Worm (Caenorhabditis elegans) whole organism, young adult: ENCODE measurements around the gene C46F11.4.

Source experiments
- B0261.1 ChIP-seq: sonication (generic microtip); optimal IDR thresholded peaks from 2 replicates; lab custom pipeline; 2016; ENCODE audit warnings: mild to moderate bottlenecking, missing genetic modification characterization, moderate library complexity, missing compliant biosample characterization
- B0336.3 ChIP-seq: fragments of 200-800 bp; sonication (Bioruptor generic); IDR thresholded peaks from 2 replicates; pipeline ENCODE4 v1.3.6; 2022; ENCODE audit warnings: missing genetic modification characterization, missing compliant biosample characterization
- C17E4.6 ChIP-seq: fragments of 200-800 bp; sonication (Bioruptor generic); IDR thresholded peaks from 2 replicates; pipeline ENCODE4 v1.3.6; 2022; ENCODE audit warnings: missing genetic modification reagents, missing genetic modification characterization, missing compliant biosample characterization
- F39B2.1 ChIP-seq: fragments of 200-800 bp; sonication (Bioruptor generic); IDR thresholded peaks from 2 replicates; pipeline ENCODE4 v1.3.6; 2022; ENCODE audit warnings: missing genetic modification reagents, missing genetic modification characterization, missing compliant biosample characterization
- F49E8.2 ChIP-seq: sonication (generic microtip); optimal IDR thresholded peaks from 3 replicates; lab custom pipeline; 2017; ENCODE audit warnings: missing genetic modification characterization, mild to moderate bottlenecking, missing compliant biosample characterization, antibody characterized with exemption, moderate library complexity; ENCODE audit not compliant: insufficient read depth
- K11D2.4 ChIP-seq: fragments of 200-800 bp; sonication (Bioruptor generic); IDR thresholded peaks from 2 replicates; pipeline ENCODE4 v1.3.6; 2022; ENCODE audit warnings: missing genetic modification reagents, missing genetic modification characterization, missing compliant biosample characterization
- Y67H2A.10 ChIP-seq: fragments of 200-800 bp; sonication (Bioruptor generic); conservative IDR thresholded peaks from 2 replicates; pipeline ENCODE4 v1.3.6; 2022; ENCODE audit warnings: missing genetic modification reagents, missing genetic modification characterization, missing compliant biosample characterization
- Y95B8A.8 ChIP-seq: fragments of 200-800 bp; sonication (Bioruptor generic); IDR thresholded peaks from 2 replicates; pipeline ENCODE4 v1.3.6; 2022; ENCODE audit warnings: missing genetic modification reagents, missing genetic modification characterization, missing compliant biosample characterization
- ama-1 ChIP-seq, 3 experiments: fragments of 150-350 bp in 1 of 3; sonication (generic microtip) in 2 of 3; optimal IDR thresholded peaks; 2 replicates each; lab custom pipeline; 2014 to 2018; ENCODE audit warnings: missing biosample characterization in 2 of 3, missing genetic modification characterization in 2 of 3, missing genetic modification reagents in 2 of 3
- aptf-2 ChIP-seq: fragments of 200-800 bp; sonication (Bioruptor generic); conservative IDR thresholded peaks from 2 replicates; pipeline ENCODE4 v1.3.6; 2022; ENCODE audit warnings: missing genetic modification reagents, missing genetic modification characterization, missing compliant biosample characterization
- athp-1 ChIP-seq: sonication (generic microtip); optimal IDR thresholded peaks from 2 replicates; lab custom pipeline; 2017; ENCODE audit warnings: mild to moderate bottlenecking, missing genetic modification characterization, missing compliant biosample characterization
- cebp-1 ChIP-seq, 2 experiments: fragments of 200-800 bp in 1 of 2; sonication (Bioruptor generic) in 1 of 2; sonication (generic microtip) in 1 of 2; IDR thresholded peaks in 1 of 2; optimal IDR thresholded peaks in 1 of 2; 2 replicates each; pipeline versions ENCODE4 v1.3.6 to Lab custom; 2017 to 2022; ENCODE audit warnings: missing compliant biosample characterization in 2 of 2, missing genetic modification characterization in 2 of 2, mild to moderate bottlenecking in 1 of 2, missing genetic modification reagents in 1 of 2, moderate library complexity in 1 of 2
- ceh-27 ChIP-seq: fragments of 200-800 bp; sonication (Bioruptor generic); optimal IDR thresholded peaks from 2 replicates; lab custom pipeline; 2018; ENCODE audit warnings: mild to moderate bottlenecking, missing genetic modification characterization, moderate library complexity, missing compliant biosample characterization
- ceh-40 ChIP-seq: fragments of 200-800 bp; sonication (Bioruptor generic); IDR thresholded peaks from 2 replicates; pipeline ENCODE4 v1.3.6; 2022; ENCODE audit warnings: missing genetic modification characterization, missing compliant biosample characterization
- die-1 ChIP-seq: sonication (generic microtip); optimal IDR thresholded peaks from 2 replicates; lab custom pipeline; 2016; ENCODE audit warnings: missing genotype, mild to moderate bottlenecking, missing genetic modification characterization, missing compliant biosample characterization
- dox-1 ChIP-seq: fragments of 200-800 bp; sonication (Bioruptor generic); IDR thresholded peaks from 2 replicates; pipeline ENCODE4 v1.3.6; 2022; ENCODE audit warnings: missing genetic modification reagents, missing genetic modification characterization, missing compliant biosample characterization
- egl-44 ChIP-seq: fragments of 200-800 bp; sonication (Bioruptor generic); IDR thresholded peaks from 2 replicates; pipeline ENCODE4 v1.3.6; 2022; ENCODE audit warnings: missing genetic modification reagents, missing genetic modification characterization, missing compliant biosample characterization
- fkh-3 ChIP-seq: sonication (generic microtip); optimal IDR thresholded peaks from 2 replicates; lab custom pipeline; 2016; ENCODE audit warnings: mild to moderate bottlenecking, missing genetic modification characterization, missing compliant biosample characterization
- hlh-12 ChIP-seq: sonication (generic microtip); optimal IDR thresholded peaks from 2 replicates; lab custom pipeline; 2016; ENCODE audit warnings: missing genetic modification characterization, missing compliant biosample characterization
- hmg-20 ChIP-seq: fragments of 200-800 bp; sonication (Bioruptor generic); IDR thresholded peaks from 2 replicates; pipeline ENCODE4 v1.3.6; 2022; ENCODE audit warnings: missing genetic modification reagents, missing genetic modification characterization, missing compliant biosample characterization
- hsf-1 ChIP-seq: fragments of 200-800 bp; sonication (Bioruptor generic); IDR thresholded peaks from 2 replicates; pipeline ENCODE4 v1.3.6; 2022; ENCODE audit warnings: missing genetic modification reagents, missing genetic modification characterization, missing compliant biosample characterization
- let-607 ChIP-seq, 2 experiments: fragments of 200-800 bp in 1 of 2; sonication (Bioruptor generic) in 1 of 2; sonication (generic microtip) in 1 of 2; optimal IDR thresholded peaks; 2 replicates each; lab custom pipeline; 2016 to 2018; ENCODE audit warnings: mild to moderate bottlenecking in 2 of 2, missing compliant biosample characterization in 2 of 2, missing genetic modification characterization in 2 of 2, moderate library complexity in 2 of 2, missing genotype in 1 of 2
- lin-26 ChIP-seq: fragments of 200-800 bp; sonication (Bioruptor generic); IDR thresholded peaks from 2 replicates; pipeline ENCODE4 v1.3.6; 2022; ENCODE audit warnings: missing genetic modification reagents, missing genetic modification characterization, missing compliant biosample characterization
- lin-40 ChIP-seq: sonication (generic microtip); optimal IDR thresholded peaks from 2 replicates; lab custom pipeline; 2016; ENCODE audit warnings: missing genetic modification characterization, mild to moderate bottlenecking, missing compliant biosample characterization, missing genotype, missing genetic modification reagents
- lsy-27 ChIP-seq: sonication (generic microtip); optimal IDR thresholded peaks from 2 replicates; lab custom pipeline; 2017; ENCODE audit warnings: missing genetic modification characterization, mild to moderate bottlenecking, missing compliant biosample characterization, antibody characterized with exemption, missing genotype, borderline replicate concordance; ENCODE audit not compliant: insufficient read depth
- madf-6 ChIP-seq: fragments of 200-800 bp; sonication (Bioruptor generic); IDR thresholded peaks from 2 replicates; pipeline ENCODE4 v1.3.6; 2022; ENCODE audit warnings: missing genetic modification reagents, missing genetic modification characterization, missing compliant biosample characterization
- madf-8 ChIP-seq: fragments of 200-800 bp; sonication (Bioruptor generic); conservative IDR thresholded peaks from 2 replicates; pipeline ENCODE4 v1.3.6; 2022; ENCODE audit warnings: missing genetic modification reagents, missing genetic modification characterization, missing compliant biosample characterization
- mes-4 ChIP-seq: sonication (generic microtip); optimal IDR thresholded peaks from 2 replicates; lab custom pipeline; 2016; ENCODE audit warnings: missing genotype, missing genetic modification characterization, missing compliant biosample characterization
- nfyb-1 ChIP-seq: fragments of 200-800 bp; sonication (Bioruptor generic); IDR thresholded peaks from 2 replicates; pipeline ENCODE4 v1.3.6; 2022; ENCODE audit warnings: missing genetic modification reagents, missing genetic modification characterization, missing compliant biosample characterization
- nhr-120 ChIP-seq: fragments of 200-800 bp; sonication (Bioruptor generic); IDR thresholded peaks from 2 replicates; pipeline ENCODE4 v1.3.6; 2022; ENCODE audit warnings: missing genetic modification characterization, missing compliant biosample characterization
- nhr-179 ChIP-seq: sonication (generic microtip); optimal IDR thresholded peaks from 2 replicates; lab custom pipeline; 2016; ENCODE audit warnings: mild to moderate bottlenecking, missing genetic modification characterization, missing compliant biosample characterization
- nhr-80 ChIP-seq: sonication (generic microtip); optimal IDR thresholded peaks from 2 replicates; lab custom pipeline; 2016; ENCODE audit warnings: missing genetic modification characterization, missing compliant biosample characterization
- pbrm-1 ChIP-seq: fragments of 200-800 bp; sonication (Bioruptor generic); IDR thresholded peaks from 2 replicates; pipeline ENCODE4 v1.3.6; 2022; ENCODE audit warnings: missing genetic modification reagents, missing genetic modification characterization, missing compliant biosample characterization
- rpc-1 ChIP-seq, 2 experiments: fragments of 150-350 bp in 1 of 2; sonication (generic microtip) in 1 of 2; optimal IDR thresholded peaks; 2 replicates each; lab custom pipeline; 2014 to 2018; ENCODE audit warnings: missing biosample characterization in 1 of 2, missing genetic modification characterization in 1 of 2, missing genetic modification reagents in 1 of 2, missing genotype in 1 of 2
- sea-2 ChIP-seq: fragments of 200-800 bp; sonication (Bioruptor generic); IDR thresholded peaks from 2 replicates; pipeline ENCODE4 v1.3.6; 2022; ENCODE audit warnings: missing genetic modification characterization, missing compliant biosample characterization
- snpc-1.3 ChIP-seq: sonication (generic microtip); optimal IDR thresholded peaks from 2 replicates; lab custom pipeline; 2017; ENCODE audit warnings: missing genetic modification characterization, mild to moderate bottlenecking, missing compliant biosample characterization, antibody characterized with exemption, moderate library complexity, missing genotype, missing genetic modification reagents; ENCODE audit not compliant: insufficient read depth
- somi-1 ChIP-seq: fragments of 200-800 bp; sonication (Bioruptor generic); optimal IDR thresholded peaks from 2 replicates; lab custom pipeline; 2018; ENCODE audit warnings: mild to moderate bottlenecking, missing genetic modification characterization, missing compliant biosample characterization
- tbp1 ChIP-seq: fragments of 200-800 bp; sonication (Bioruptor generic); optimal IDR thresholded peaks from 2 replicates; lab custom pipeline; 2018; ENCODE audit warnings: mild to moderate bottlenecking, missing genetic modification characterization, missing compliant biosample characterization
- tlf-1 ChIP-seq: fragments of 200-800 bp; sonication (Bioruptor generic); optimal IDR thresholded peaks from 2 replicates; lab custom pipeline; 2018; ENCODE audit warnings: mild to moderate bottlenecking, missing genetic modification characterization, missing compliant biosample characterization
- xnd-1 ChIP-seq: sonication (generic microtip); optimal IDR thresholded peaks from 2 replicates; lab custom pipeline; 2016; ENCODE audit warnings: missing genotype, missing genetic modification reagents, missing genetic modification characterization, missing compliant biosample characterization
- zfh-2 ChIP-seq: fragments of 200-800 bp; sonication (Bioruptor generic); conservative IDR thresholded peaks from 2 replicates; pipeline ENCODE4 v1.3.6; 2022; ENCODE audit warnings: missing genetic modification reagents, missing genetic modification characterization, missing compliant biosample characterization
- zim-3 ChIP-seq: sonication (generic microtip); optimal IDR thresholded peaks from 2 replicates; lab custom pipeline; 2017; ENCODE audit warnings: mild to moderate bottlenecking, missing genetic modification characterization, moderate library complexity, missing compliant biosample characterization
- ztf-18 ChIP-seq: sonication (generic microtip); optimal IDR thresholded peaks from 2 replicates; lab custom pipeline; 2016; ENCODE audit warnings: missing genotype, mild to moderate bottlenecking, missing genetic modification characterization, missing compliant biosample characterization
- ztf-26 ChIP-seq: sonication (generic microtip); optimal IDR thresholded peaks from 2 replicates; lab custom pipeline; 2017; ENCODE audit warnings: missing genetic modification characterization, missing compliant biosample characterization
- ztf-6 ChIP-seq: fragments of 200-800 bp; sonication (Bioruptor generic); IDR thresholded peaks from 2 replicates; pipeline ENCODE4 v1.3.6; 2022; ENCODE audit warnings: missing genetic modification reagents, missing genetic modification characterization, missing compliant biosample characterization

The C46F11.4 gene

DNA sequence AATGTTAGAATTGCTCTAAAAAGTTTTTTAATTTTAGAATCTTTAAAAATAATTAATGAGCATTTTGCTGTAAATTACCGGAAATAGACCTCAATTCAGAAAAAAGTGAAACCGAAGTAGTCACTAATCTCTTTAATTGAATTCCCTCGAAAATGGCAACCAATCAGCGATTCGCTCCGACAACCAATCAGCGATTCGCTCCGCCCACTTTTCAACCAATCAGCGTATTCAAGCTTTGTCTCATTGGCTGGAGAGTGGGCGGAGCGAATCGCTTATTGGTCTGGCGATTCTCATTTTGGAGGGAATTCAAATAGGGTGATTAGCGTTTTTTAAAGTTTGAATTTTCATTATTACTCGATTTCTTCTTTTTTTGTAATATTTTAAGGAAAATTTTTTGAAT lies 29.2 kb downstream of the C46F11.4 start:
- TF ChIP-seq lin-26 (no peak), nfyb-1 (GFP tag; lab: Robert Waterston, UW) (peak; percentile 73)
- TF ChIP-seq, all 124 proteins: peak for 1

DNA sequence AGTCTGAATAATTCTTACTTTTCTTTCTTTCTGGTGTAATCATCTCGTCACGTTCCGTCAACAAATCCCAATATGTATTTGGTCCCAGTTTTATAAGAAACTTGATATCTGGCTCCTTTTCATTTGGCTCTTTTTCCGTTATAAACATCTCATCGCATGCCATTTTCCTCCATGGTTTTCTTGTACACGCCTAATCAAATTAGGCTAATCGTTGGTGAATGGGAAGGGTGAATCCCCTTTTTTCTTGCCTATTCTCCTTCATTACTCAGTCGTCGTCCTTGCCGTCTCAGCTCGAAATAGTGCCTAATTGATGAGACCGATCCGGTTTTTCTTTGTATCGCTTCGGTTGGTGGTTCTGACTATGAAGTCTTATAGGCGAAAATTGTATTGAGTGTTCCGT lies 29.9 kb downstream of the C46F11.4 start:
- no peak for TF ChIP-seq B0336.3
- no peak for TF ChIP-seq tlf-1
- TF ChIP-seq somi-1, result no peak
- TF ChIP-seq hlh-12 (tag; lab: Kevin White, UChicago), result no peak
- TF ChIP-seq mes-4 (tag; lab: Kevin White, UChicago), result no peak
- TF ChIP-seq F49E8.2 (tag; lab: Kevin White, UChicago), result no peak
- TF ChIP-seq tbp1, result no peak
- no peak for TF ChIP-seq zfh-2 (GFP tag; lab: Robert Waterston, UW)
- no peak for TF ChIP-seq ceh-40
- TF ChIP-seq die-1 (tag; lab: Kevin White, UChicago), result no peak
- TF ChIP-seq aptf-2, result no peak
- no peak for TF ChIP-seq K11D2.4 (GFP tag; lab: Robert Waterston, UW)
- no peak for TF ChIP-seq nhr-80 (tag; lab: Kevin White, UChicago)
- TF ChIP-seq ama-1 (optimal IDR thresholded peaks at IDR 0.05; lab: Kevin White, UChicago), result no peak
- no peak for TF ChIP-seq ama-1 (GFP tag; optimal IDR thresholded peaks at IDR 0.05; lab: Kevin White, UChicago)
- no peak for TF ChIP-seq dox-1
- TF ChIP-seq hsf-1 (GFP tag; lab: Robert Waterston, UW), result no peak
- no peak for TF ChIP-seq egl-44 (GFP tag; lab: Robert Waterston, UW)
- TF ChIP-seq rpc-1 (optimal IDR thresholded peaks at IDR 0.05; lab: Kevin White, UChicago), result no peak
- TF ChIP-seq rpc-1 (tag; optimal IDR thresholded peaks at IDR 0.05; lab: Kevin White, UChicago), result no peak
- no peak for TF ChIP-seq snpc-1.3 (tag; lab: Kevin White, UChicago)
- no peak for TF ChIP-seq lsy-27 (tag; lab: Kevin White, UChicago)

DNA sequence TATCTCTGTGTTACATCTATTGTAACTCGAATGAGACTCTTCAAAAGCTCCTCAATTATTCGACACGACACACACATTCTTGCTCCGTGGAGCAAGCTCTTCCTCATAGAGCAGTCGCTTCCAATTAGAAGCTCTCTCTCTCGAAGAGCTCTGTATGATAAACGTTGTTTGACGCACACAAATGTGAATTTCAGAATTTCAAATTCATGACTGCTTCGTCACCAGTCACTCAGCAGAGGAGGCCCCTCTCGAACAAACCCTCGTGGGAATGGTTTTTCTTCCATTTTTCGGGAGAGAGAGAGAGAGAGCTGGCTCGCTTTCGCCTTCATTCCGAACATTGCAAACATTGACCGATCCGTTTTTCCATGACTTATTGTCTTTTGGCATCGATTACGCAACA lies 31.7 kb downstream of the C46F11.4 start:
- TF ChIP-seq B0261.1 (tag; lab: Kevin White, UChicago) (no peak), fkh-3 (tag; lab: Kevin White, UChicago) (no peak), ceh-27 (no peak), cebp-1 (GFP tag; IDR thresholded peaks at IDR 0.05; lab: Robert Waterston, UW) (no peak), cebp-1 (tag; optimal IDR thresholded peaks at IDR 0.05; lab: Kevin White, UChicago) (peak; percentile 8), ceh-40 (no peak), xnd-1 (tag; lab: Kevin White, UChicago) (no peak)

DNA sequence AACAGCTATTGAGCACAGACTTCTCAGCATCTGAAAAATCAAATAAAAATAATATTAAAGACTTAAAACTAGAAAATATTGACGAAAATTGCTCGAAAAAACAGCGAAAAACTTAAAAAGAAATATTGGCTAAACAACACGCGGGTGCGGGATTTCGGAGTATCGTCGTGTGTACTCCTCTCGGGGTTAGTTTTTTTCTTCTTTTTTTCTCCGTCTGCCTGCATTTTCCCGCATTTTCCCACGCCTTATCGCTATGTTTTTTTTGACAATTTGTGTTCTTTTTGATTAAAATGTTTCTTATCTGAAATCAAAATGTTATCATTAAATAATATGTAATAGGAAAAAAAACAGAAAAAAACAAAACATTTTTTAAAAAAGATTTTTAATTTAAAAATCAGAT lies 33.8 kb downstream of the C46F11.4 start, which contains the start of gene mrps-31:
Gene mrps-31, minus strand, starts transcription at position 36 of the 400 bp plus-strand sequence.
- TF ChIP-seq ztf-6, result no peak
- TF ChIP-seq athp-1 (tag; lab: Kevin White, UChicago), result no peak
- 0 out of 2 replicates have a peak, but pooled peaks have one; percentile 28 for TF ChIP-seq madf-6
- no peak for TF ChIP-seq ztf-26 (tag; lab: Kevin White, UChicago)
- no peak for TF ChIP-seq nhr-179 (tag; lab: Kevin White, UChicago)
- TF ChIP-seq nhr-120 (GFP tag; lab: Robert Waterston, UW), result no peak
- TF ChIP-seq sea-2, result no peak
- TF ChIP-seq lin-40 (tag; lab: Kevin White, UChicago), result peak; percentile 39
- TF ChIP-seq C17E4.6, result no peak
- no peak for TF ChIP-seq ztf-18 (tag; lab: Kevin White, UChicago)
- TF ChIP-seq ama-1 (optimal IDR thresholded peaks at IDR 0.05; lab: Kevin White, UChicago), result no peak
- TF ChIP-seq ama-1 (GFP tag; optimal IDR thresholded peaks at IDR 0.05; lab: Kevin White, UChicago), result no peak
- no peak for TF ChIP-seq Y67H2A.10
- TF ChIP-seq Y95B8A.8, result no peak
- no peak for TF ChIP-seq hmg-20 (GFP tag; lab: Robert Waterston, UW)
- TF ChIP-seq madf-8, result no peak
- TF ChIP-seq zim-3 (tag; lab: Kevin White, UChicago), result no peak
- no peak for TF ChIP-seq pbrm-1 (GFP tag; lab: Robert Waterston, UW)
- TF ChIP-seq let-607 (tag; optimal IDR thresholded peaks at IDR 0.05; lab: Kevin White, UChicago), result peak in 1 of 2 experiments; percentile 25
- no peak for TF ChIP-seq F39B2.1 (GFP tag; lab: Robert Waterston, UW)
